Worm (Caenorhabditis elegans) whole organism, L3 larva: Measurements from ENCODE around the gene Y43C5A.3.

Experiments used
- fos-1 ChIP-seq: fragments of 150-350 bp; optimal IDR thresholded peaks from 2 replicates; lab custom pipeline; 2014; ENCODE audit warnings: missing biosample characterization, missing genetic modification characterization
- nfya-1 ChIP-seq: sonication (generic microtip); optimal IDR thresholded peaks from 2 replicates; lab custom pipeline; 2017; ENCODE audit warnings: missing genetic modification characterization, mild to moderate bottlenecking, missing compliant biosample characterization, antibody characterized with exemption, moderate library complexity; ENCODE audit not compliant: insufficient read depth
- nhr-12 ChIP-seq: fragments of 150-350 bp; optimal IDR thresholded peaks from 2 replicates; lab custom pipeline; 2014; ENCODE audit warnings: missing biosample characterization, missing genetic modification characterization
- skn-1 ChIP-seq: fragments of 150-350 bp; optimal IDR thresholded peaks from 2 replicates; lab custom pipeline; 2014; ENCODE audit warnings: missing biosample characterization, missing genetic modification characterization

ce11 chrIV:10310329-10310728, 36.5 kb downstream of the Y43C5A.3 start, which contains the start of gene R09E10.8:
- no peak for TF ChIP-seq fos-1
- no peak for TF ChIP-seq skn-1
- no peak for TF ChIP-seq nhr-12
- no peak for TF ChIP-seq nfya-1 (tag; lab: Kevin White, UChicago)
